Fruit fly (Drosophila melanogaster) whole organism, embryonic: ENCODE data around the gene CG43175.
A peak's percentile ranks its signal among the peaks of the same experiment; 100 is the strongest.

Experiments
- CG10147 ChIP-seq: fragments of 200-800 bp; sonication (Bioruptor generic); optimal IDR thresholded peaks from 2 replicates; lab custom pipeline; 2019; ENCODE audit warnings: missing biosample characterization, mild to moderate bottlenecking, missing genetic modification characterization, moderate library complexity
- CG10267 ChIP-seq: fragments of 200-800 bp; sonication (Bioruptor generic); optimal IDR thresholded peaks from 2 replicates; lab custom pipeline; 2018; ENCODE audit warnings: missing biosample characterization, mild to moderate bottlenecking, missing genetic modification characterization, moderate library complexity
- CG10431 ChIP-seq: fragments of 200-800 bp; sonication (Bioruptor generic); optimal IDR thresholded peaks from 3 replicates; lab custom pipeline; 2018; ENCODE audit warnings: missing biosample characterization, mild to moderate bottlenecking, missing genetic modification characterization
- CG10543 ChIP-seq: fragments of 200-800 bp; sonication (Bioruptor generic); optimal IDR thresholded peaks from 3 replicates; lab custom pipeline; 2017; ENCODE audit warnings: missing biosample characterization, mild to moderate bottlenecking, missing genetic modification characterization, moderate library complexity
- CG12391 ChIP-seq: fragments of 200-800 bp; sonication (Bioruptor generic); optimal IDR thresholded peaks from 3 replicates; lab custom pipeline; 2018; ENCODE audit warnings: missing biosample characterization, mild to moderate bottlenecking, missing genetic modification characterization, moderate library complexity
- CG12659 ChIP-seq: fragments of 200-800 bp; sonication (Bioruptor generic); optimal IDR thresholded peaks from 3 replicates; lab custom pipeline; 2017; ENCODE audit warnings: mild to moderate bottlenecking, missing biosample characterization, missing genetic modification reagents, missing genetic modification characterization
- CG12942 ChIP-seq: fragments of 200-800 bp; sonication (Bioruptor generic); optimal IDR thresholded peaks from 3 replicates; lab custom pipeline; 2016; ENCODE audit warnings: missing biosample characterization, missing genetic modification characterization
- CG13894 ChIP-seq: fragments of 200-800 bp; sonication (Bioruptor generic); optimal IDR thresholded peaks from 3 replicates; lab custom pipeline; 2018; ENCODE audit warnings: missing biosample characterization, mild to moderate bottlenecking, missing genetic modification characterization, moderate library complexity
- CG14667 ChIP-seq: fragments of 200-800 bp; sonication (Bioruptor generic); IDR thresholded peaks from 2 replicates; pipeline ENCODE4 v1.3.6; 2022; ENCODE audit warnings: missing biosample characterization, missing genetic modification characterization
- CG14710 ChIP-seq: fragments of 200-800 bp; sonication (Bioruptor generic); optimal IDR thresholded peaks from 3 replicates; lab custom pipeline; 2019; ENCODE audit warnings: missing biosample characterization, mild to moderate bottlenecking, missing genetic modification characterization, moderate library complexity
- CG17361 ChIP-seq: fragments of 200-800 bp; sonication (Bioruptor generic); IDR thresholded peaks from 3 replicates; pipeline ENCODE4 v1.3.6; 2022; ENCODE audit warnings: missing biosample characterization, missing genetic modification characterization
- CG2116 ChIP-seq: fragments of 200-800 bp; sonication (Bioruptor generic); optimal IDR thresholded peaks from 3 replicates; lab custom pipeline; 2018; ENCODE audit warnings: missing biosample characterization, mild to moderate bottlenecking, missing genetic modification characterization
- CG2712 ChIP-seq: fragments of 200-800 bp; optimal IDR thresholded peaks from 3 replicates; lab custom pipeline; 2019; ENCODE audit warnings: missing biosample characterization, mild to moderate bottlenecking, missing genetic modification characterization, moderate library complexity
- CG2889 ChIP-seq: fragments of 200-800 bp; sonication (Bioruptor generic); IDR thresholded peaks from 3 replicates; pipeline ENCODE4 v1.3.6; 2022; ENCODE audit warnings: missing biosample characterization, missing genetic modification characterization
- CG33557 ChIP-seq: fragments of 200-800 bp; sonication (Bioruptor generic); optimal IDR thresholded peaks from 2 replicates; lab custom pipeline; 2019; ENCODE audit warnings: missing biosample characterization, mild to moderate bottlenecking, missing genetic modification characterization, moderate library complexity
- CG3838 ChIP-seq: fragments of 200-800 bp; sonication (Bioruptor generic); optimal IDR thresholded peaks from 3 replicates; lab custom pipeline; 2016; ENCODE audit warnings: missing biosample characterization, missing genetic modification characterization
- CG3847 ChIP-seq: fragments of 200-800 bp; sonication (Bioruptor generic); IDR thresholded peaks from 2 replicates; pipeline ENCODE4 v1.3.6; 2022; ENCODE audit warnings: missing biosample characterization, missing genetic modification characterization
- CG7745 ChIP-seq: fragments of 200-800 bp; sonication (Bioruptor generic); optimal IDR thresholded peaks from 2 replicates; lab custom pipeline; 2018; ENCODE audit warnings: missing biosample characterization, mild to moderate bottlenecking, missing genetic modification characterization, moderate library complexity
- CoRest ChIP-seq: fragments of 200-800 bp; sonication (Bioruptor generic); optimal IDR thresholded peaks from 3 replicates; lab custom pipeline; 2018; ENCODE audit warnings: missing biosample characterization, mild to moderate bottlenecking, missing genetic modification characterization, moderate library complexity
- Dek ChIP-seq: fragments of 200-800 bp; sonication (Bioruptor generic); optimal IDR thresholded peaks from 3 replicates; lab custom pipeline; 2019; ENCODE audit warnings: missing biosample characterization, mild to moderate bottlenecking, missing genetic modification characterization, moderate library complexity
- Hmr ChIP-seq: fragments of 200-800 bp; sonication (Bioruptor generic); optimal IDR thresholded peaks from 3 replicates; lab custom pipeline; 2017; ENCODE audit warnings: mild to moderate bottlenecking, missing biosample characterization, missing genetic modification reagents, missing genetic modification characterization
- Lhr ChIP-seq: fragments of 200-800 bp; sonication (Bioruptor generic); optimal IDR thresholded peaks from 3 replicates; lab custom pipeline; 2017; ENCODE audit warnings: mild to moderate bottlenecking, missing biosample characterization, missing genetic modification reagents, missing genetic modification characterization
- NFAT ChIP-seq: fragments of 200-800 bp; sonication (Bioruptor generic); IDR thresholded peaks from 2 replicates; pipeline ENCODE4 v1.3.6; 2022; ENCODE audit warnings: missing biosample characterization, missing genetic modification characterization
- Nf-YC ChIP-seq: fragments of 200-800 bp; optimal IDR thresholded peaks from 3 replicates; lab custom pipeline; 2019; ENCODE audit warnings: missing biosample characterization, mild to moderate bottlenecking, missing genetic modification characterization, moderate library complexity
- NfI ChIP-seq: fragments of 200-800 bp; sonication (Bioruptor generic); optimal IDR thresholded peaks from 3 replicates; lab custom pipeline; 2018; ENCODE audit warnings: missing biosample characterization, mild to moderate bottlenecking, missing genetic modification characterization, moderate library complexity
- Sry-β ChIP-seq: fragments of 200-800 bp; sonication (Bioruptor generic); optimal IDR thresholded peaks from 2 replicates; lab custom pipeline; 2018; ENCODE audit warnings: missing biosample characterization, mild to moderate bottlenecking, missing genetic modification characterization, moderate library complexity
- Stat92E ChIP-seq, 3 experiments: fragments of >200 bp in 2 of 3; fragments of 200-800 bp in 1 of 3; sonication (Bioruptor generic) in 1 of 3; optimal IDR thresholded peaks; 2 replicates each; lab custom pipeline; 2017 to 2019; ENCODE audit warnings: missing biosample characterization in 3 of 3, missing genetic modification characterization in 3 of 3, mild to moderate bottlenecking in 1 of 3, moderate library complexity in 1 of 3
- da ChIP-seq: fragments of 200-800 bp; sonication (Bioruptor generic); optimal IDR thresholded peaks from 2 replicates; lab custom pipeline; 2016; ENCODE audit warnings: missing biosample characterization, missing genetic modification characterization
- dm ChIP-seq: fragments of 200-800 bp; sonication (Bioruptor generic); optimal IDR thresholded peaks from 3 replicates; lab custom pipeline; 2016; ENCODE audit warnings: missing biosample characterization, missing genetic modification characterization
- dmrt99B ChIP-seq: fragments of 200-800 bp; sonication (Bioruptor generic); optimal IDR thresholded peaks from 2 replicates; lab custom pipeline; 2018; ENCODE audit warnings: missing biosample characterization, mild to moderate bottlenecking, missing genetic modification characterization, moderate library complexity
- emc ChIP-seq: fragments of 200-800 bp; sonication (Bioruptor generic); optimal IDR thresholded peaks from 2 replicates; lab custom pipeline; 2016; ENCODE audit warnings: missing biosample characterization, missing genetic modification characterization
- fd102C ChIP-seq: fragments of 200-800 bp; sonication (Bioruptor generic); optimal IDR thresholded peaks from 2 replicates; lab custom pipeline; 2018; ENCODE audit warnings: missing biosample characterization, mild to moderate bottlenecking, missing genetic modification characterization, moderate library complexity
- fru ChIP-seq: fragments of >200 bp; optimal IDR thresholded peaks from 2 replicates; lab custom pipeline; 2017
- gcm ChIP-seq: fragments of 200-800 bp; sonication (Bioruptor generic); optimal IDR thresholded peaks from 2 replicates; lab custom pipeline; 2019; ENCODE audit warnings: missing biosample characterization, mild to moderate bottlenecking, missing genetic modification characterization, moderate library complexity
- insv ChIP-seq, 2 experiments: fragments of 200-800 bp; sonication (Bioruptor generic); optimal IDR thresholded peaks; 3 replicates each; lab custom pipeline; 2016 to 2018; ENCODE audit warnings: missing biosample characterization in 2 of 2, missing genetic modification characterization in 2 of 2
- lmd ChIP-seq: fragments of 200-800 bp; sonication (Bioruptor generic); IDR thresholded peaks from 2 replicates; pipeline ENCODE4 v1.3.6; 2022; ENCODE audit warnings: missing biosample characterization, missing genetic modification characterization
- mam ChIP-seq: fragments of 200-800 bp; sonication (Bioruptor generic); optimal IDR thresholded peaks from 3 replicates; lab custom pipeline; 2016; ENCODE audit warnings: missing biosample characterization, missing genetic modification characterization
- nmo ChIP-seq: fragments of 200-800 bp; sonication (Bioruptor generic); optimal IDR thresholded peaks from 2 replicates; lab custom pipeline; 2018; ENCODE audit warnings: missing biosample characterization, mild to moderate bottlenecking, missing genetic modification characterization, moderate library complexity
- nom ChIP-seq: fragments of 200-800 bp; sonication (Bioruptor generic); optimal IDR thresholded peaks from 2 replicates; lab custom pipeline; 2017; ENCODE audit warnings: missing biosample characterization, missing genetic modification characterization, mild to moderate bottlenecking, moderate library complexity, missing genetic modification reagents
- pan ChIP-seq, 4 experiments: fragments of >200 bp in 3 of 4; fragments of 200-800 bp in 1 of 4; sonication (Bioruptor generic) in 1 of 4; optimal IDR thresholded peaks in 3 of 4; IDR thresholded peaks in 1 of 4; 2 replicates each; pipeline versions ENCODE4 v1.3.6 to Lab custom; 2017 to 2022; ENCODE audit warnings: missing biosample characterization in 2 of 4, missing genetic modification characterization in 2 of 4, mixed read lengths in 1 of 4
- pho ChIP-seq: fragments of 200-800 bp; sonication (Bioruptor generic); optimal IDR thresholded peaks from 2 replicates; lab custom pipeline; 2016; ENCODE audit warnings: missing biosample characterization, missing genetic modification characterization
- phol ChIP-seq: fragments of 200-800 bp; sonication (Bioruptor generic); optimal IDR thresholded peaks from 3 replicates; lab custom pipeline; 2018; ENCODE audit warnings: missing biosample characterization, mild to moderate bottlenecking, missing genetic modification characterization, moderate library complexity
- pzg ChIP-seq: fragments of 200-800 bp; sonication (Bioruptor generic); optimal IDR thresholded peaks from 3 replicates; lab custom pipeline; 2018; ENCODE audit warnings: missing biosample characterization, mild to moderate bottlenecking, missing genetic modification characterization, moderate library complexity
- sens ChIP-seq: fragments of 200-800 bp; sonication (Bioruptor generic); peaks from one replicate; lab custom pipeline; 2016; ENCODE audit warnings: missing biosample characterization, missing genetic modification characterization
- sens-2 ChIP-seq: fragments of 200-800 bp; sonication (Bioruptor generic); IDR thresholded peaks from 2 replicates; pipeline ENCODE4 v1.3.6; 2022; ENCODE audit warnings: missing biosample characterization, missing genetic modification characterization
- stwl ChIP-seq: fragments of 200-800 bp; sonication (Bioruptor generic); optimal IDR thresholded peaks from 3 replicates; lab custom pipeline; 2018; ENCODE audit warnings: missing biosample characterization, mild to moderate bottlenecking, missing genetic modification characterization, moderate library complexity
- twi ChIP-seq: fragments of 200-800 bp; optimal IDR thresholded peaks from 2 replicates; lab custom pipeline; 2019; ENCODE audit warnings: missing biosample characterization, mild to moderate bottlenecking, missing genetic modification characterization, moderate library complexity
- wor ChIP-seq: fragments of 200-800 bp; sonication (Bioruptor generic); IDR thresholded peaks from 2 replicates; pipeline ENCODE4 v1.3.6; 2022; ENCODE audit warnings: missing biosample characterization, missing genetic modification characterization
- zen2 ChIP-seq: fragments of 200-800 bp; sonication (Bioruptor generic); IDR thresholded peaks from 3 replicates; pipeline ENCODE4 v1.3.6; 2022; ENCODE audit warnings: missing biosample characterization, missing genetic modification characterization; ENCODE audit not compliant: partially characterized antibody

CG43175 gene

DNA sequence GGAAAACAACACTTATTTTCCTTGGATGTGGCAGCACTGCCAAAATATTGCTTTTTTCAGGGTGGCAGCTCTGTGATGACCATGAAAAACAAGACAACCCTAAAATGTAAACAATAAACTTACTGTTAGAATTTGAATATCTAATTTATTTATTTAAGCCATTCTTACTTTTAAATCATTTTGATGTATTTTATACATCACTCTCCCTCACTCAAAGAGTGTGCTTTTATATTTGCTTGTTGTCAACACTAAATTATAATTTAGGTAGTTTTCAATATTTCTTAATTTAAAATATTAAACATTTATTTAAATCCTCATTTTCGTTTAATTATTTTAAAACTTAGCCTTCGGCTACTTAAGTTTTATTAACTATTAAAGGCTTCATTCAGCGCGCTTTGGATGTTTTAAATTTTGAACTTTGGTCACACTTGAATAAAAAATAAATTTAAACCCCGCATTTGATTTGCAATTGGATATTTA is 40.4 kb downstream of the CG43175 start, which contains the start of the genes CG7523 and Mps1 (continued):
- no peak for TF ChIP-seq CG13894 (tag; lab: Kevin White, UChicago)
- peak; percentile 6; the same call in 1 of the 2 replicates for TF ChIP-seq NFAT (GFP tag; lab: Robert Waterston, UW)
- TF ChIP-seq CG10431 (GFP tag; lab: Kevin White, UChicago) = peak; percentile 41
- no peak for TF ChIP-seq dmrt99B (tag; lab: Kevin White, UChicago)
- no peak for TF ChIP-seq Sry-β (GFP tag; lab: Kevin White, UChicago)
- TF ChIP-seq sens-2 (GFP tag; lab: Robert Waterston, UW) = no peak
- peak; percentile 79 for TF ChIP-seq CG12391 (tag; lab: Kevin White, UChicago)
- TF ChIP-seq Dek (tag; lab: Kevin White, UChicago) = peak; percentile 48
- no peak for TF ChIP-seq nom
- TF ChIP-seq CG17361 (GFP tag; lab: Robert Waterston, UW) = peak; percentile 59; the same call in 2 of the 3 replicates
- TF ChIP-seq CG2712 (tag; lab: Kevin White, UChicago) = peak; percentile 38
- TF ChIP-seq zen2 = no peak
- no peak for TF ChIP-seq pan (optimal IDR thresholded peaks at IDR 0.05; lab: Kevin White, UChicago)
- TF ChIP-seq pan (GFP tag; optimal IDR thresholded peaks at IDR 0.05 in 1 of 2, IDR thresholded peaks at IDR 0.05 in 1 of 2) = peak in 1 of 2 experiments; percentile 31
- peak in 1 of 2 experiments; percentile 21 for TF ChIP-seq insv (GFP tag; optimal IDR thresholded peaks at IDR 0.05; lab: Kevin White, UChicago)
- TF ChIP-seq CG14667 (GFP tag; lab: Robert Waterston, UW) = no peak
- peak; percentile 7 for TF ChIP-seq CG10543 (GFP tag; lab: Kevin White, UChicago)
- TF ChIP-seq phol (tag; lab: Kevin White, UChicago) = peak; percentile 51
- TF ChIP-seq da (GFP tag; lab: Kevin White, UChicago) = no peak
- peak; percentile 19 for TF ChIP-seq pho
- TF ChIP-seq wor (GFP tag; lab: Robert Waterston, UW) = no peak
- peak; percentile 40 for TF ChIP-seq nmo
- peak in 1 of 3 experiments; percentile 36 for TF ChIP-seq Stat92E (GFP tag; optimal IDR thresholded peaks at IDR 0.05; lab: Kevin White, UChicago)
- TF ChIP-seq pzg (GFP tag; lab: Kevin White, UChicago) = peak; percentile 73
- peak; percentile 63 for TF ChIP-seq CG3847 (GFP tag; lab: Robert Waterston, UW)
- TF ChIP-seq CG2889 (GFP tag; lab: Robert Waterston, UW) = no peak
- no peak for TF ChIP-seq twi (tag; lab: Kevin White, UChicago)
- TF ChIP-seq Lhr (GFP tag; lab: Kevin White, UChicago) = peak; percentile 90
- TF ChIP-seq Hmr = peak; percentile 77
- TF ChIP-seq stwl = peak; percentile 87
- no peak for TF ChIP-seq fru
- TF ChIP-seq NfI (GFP tag; lab: Kevin White, UChicago) = no peak
- TF ChIP-seq CG3838 (GFP tag; lab: Kevin White, UChicago) = no peak
- TF ChIP-seq lmd (GFP tag; lab: Robert Waterston, UW) = no peak
- TF ChIP-seq CG14710 (tag; lab: Kevin White, UChicago) = peak; percentile 98
- TF ChIP-seq CG10147 (GFP tag; lab: Kevin White, UChicago) = no peak
- peak; percentile 10 for TF ChIP-seq mam
- TF ChIP-seq CG7745 (tag; lab: Kevin White, UChicago) = no peak
- TF ChIP-seq gcm (GFP tag; lab: Kevin White, UChicago) = peak; percentile 20
- TF ChIP-seq dm = no peak
- peak; percentile 68 for TF ChIP-seq CG2116 (GFP tag; lab: Kevin White, UChicago)
- no peak for TF ChIP-seq CG12942
- TF ChIP-seq sens (GFP tag; lab: Kevin White, UChicago) = peak; percentile 39
- TF ChIP-seq CoRest (tag; lab: Kevin White, UChicago) = peak; percentile 16
- no peak for TF ChIP-seq emc (GFP tag; lab: Kevin White, UChicago)
- peak; percentile 68 for TF ChIP-seq CG10267 (tag; lab: Kevin White, UChicago)
- TF ChIP-seq CG33557 (GFP tag; lab: Kevin White, UChicago) = peak; percentile 4
- peak; percentile 68 for TF ChIP-seq CG12659 (GFP tag; lab: Kevin White, UChicago)
- no peak for TF ChIP-seq fd102C (GFP tag; lab: Kevin White, UChicago)
- peak; percentile 26 for TF ChIP-seq Nf-YC (tag; lab: Kevin White, UChicago)
